Worm (Caenorhabditis elegans) whole organism, mixed stage, embryonic: ENCODE results near the gene C25A8.2.

Source experiments
- M03D4.4 ChIP-seq: sonication (generic microtip); optimal IDR thresholded peaks from 2 replicates; lab custom pipeline; 2017; ENCODE audit warnings: mild to moderate bottlenecking, missing genetic modification characterization, missing compliant biosample characterization
- ces-1 ChIP-seq: fragments of 150-350 bp; optimal IDR thresholded peaks from 2 replicates; lab custom pipeline; 2014; ENCODE audit warnings: missing biosample characterization, missing genetic modification reagents, missing genetic modification characterization
- cnd-1 ChIP-seq: fragments of 200-800 bp; sonication (Bioruptor generic); optimal IDR thresholded peaks from 2 replicates; lab custom pipeline; 2018; ENCODE audit warnings: mild to moderate bottlenecking, missing genetic modification characterization, missing compliant biosample characterization
- drap-1 ChIP-seq: fragments of 200-800 bp; sonication (Bioruptor generic); optimal IDR thresholded peaks from 3 replicates; lab custom pipeline; 2018; ENCODE audit warnings: mild to moderate bottlenecking, missing genetic modification characterization, missing compliant biosample characterization
- elt-3 ChIP-seq: fragments of 150-350 bp; optimal IDR thresholded peaks from 2 replicates; lab custom pipeline; 2014; ENCODE audit warnings: missing biosample characterization, missing genetic modification characterization
- ham-2 ChIP-seq: fragments of 200-800 bp; sonication (Bioruptor generic); optimal IDR thresholded peaks from 2 replicates; lab custom pipeline; 2018; ENCODE audit warnings: mild to moderate bottlenecking, missing genetic modification characterization, missing compliant biosample characterization
- hlh-1 ChIP-seq: fragments of 150-350 bp; optimal IDR thresholded peaks from 2 replicates; lab custom pipeline; 2014; ENCODE audit warnings: missing biosample characterization, missing genetic modification reagents, missing genetic modification characterization
- lin-13 ChIP-seq: fragments of 150-350 bp; optimal IDR thresholded peaks from 2 replicates; lab custom pipeline; 2014; ENCODE audit warnings: missing biosample characterization, missing genetic modification characterization
- mep-1 ChIP-seq: fragments of 150-350 bp; optimal IDR thresholded peaks from 2 replicates; lab custom pipeline; 2017; ENCODE audit warnings: missing biosample characterization, missing genetic modification reagents, missing genetic modification characterization, inconsistent platforms
- nhr-12 ChIP-seq: fragments of 150-350 bp; optimal IDR thresholded peaks from 2 replicates; lab custom pipeline; 2014; ENCODE audit warnings: missing biosample characterization, missing genetic modification characterization
- nhr-28 ChIP-seq: fragments of 150-350 bp; optimal IDR thresholded peaks from 2 replicates; lab custom pipeline; 2014; ENCODE audit warnings: missing biosample characterization, missing genetic modification characterization
- nhr-76 ChIP-seq: sonication (generic microtip); optimal IDR thresholded peaks from 2 replicates; lab custom pipeline; 2017; ENCODE audit warnings: missing biosample characterization, missing genetic modification characterization
- pha-4 ChIP-seq: fragments of 150-350 bp; optimal IDR thresholded peaks from 2 replicates; lab custom pipeline; 2018; ENCODE audit warnings: missing biosample characterization, missing genetic modification reagents, missing genetic modification characterization
- snpc-4 ChIP-seq: fragments of 150-350 bp; optimal IDR thresholded peaks from 2 replicates; lab custom pipeline; 2014; ENCODE audit warnings: missing biosample characterization, missing genetic modification characterization

- no peak for TF ChIP-seq nhr-12 (tag; lab: Kevin White, UChicago)
- no peak for TF ChIP-seq snpc-4 (tag; lab: Kevin White, UChicago)
- TF ChIP-seq drap-1 = no peak
- no peak for TF ChIP-seq nhr-28 (tag; lab: Kevin White, UChicago)
- TF ChIP-seq ces-1 (GFP tag; lab: Kevin White, UChicago) = no peak
- TF ChIP-seq elt-3 (tag; lab: Kevin White, UChicago) = no peak
- TF ChIP-seq nhr-76 (tag; lab: Kevin White, UChicago) = no peak
- TF ChIP-seq cnd-1 = no peak
- TF ChIP-seq M03D4.4 (tag; lab: Kevin White, UChicago) = no peak
- no peak for TF ChIP-seq pha-4 (tag; lab: Kevin White, UChicago)
- no peak for TF ChIP-seq lin-13 (tag; lab: Kevin White, UChicago)
- no peak for TF ChIP-seq ham-2 (GFP tag; lab: Kevin White, UChicago)
- TF ChIP-seq mep-1 = no peak
- no peak for TF ChIP-seq hlh-1 (tag; lab: Kevin White, UChicago)
Measured at ce11 chrIV:6974162-6974938, 35.3 kb upstream of the C25A8.2 start.
